Fruit fly (Drosophila melanogaster) whole organism, embryonic: ENCODE data around the gene Txl.
A peak's percentile ranks its signal among the peaks of the same experiment; 100 is the strongest.

Source experiments
- Aef1 ChIP-seq: fragments of 200-800 bp; sonication (Bioruptor generic); IDR thresholded peaks from 3 replicates; pipeline ENCODE4 v1.3.6; 2022; ENCODE audit warnings: missing biosample characterization, missing genetic modification characterization
- Antp ChIP-seq: fragments of 200-800 bp; sonication (Bioruptor generic); optimal IDR thresholded peaks from 3 replicates; lab custom pipeline; 2016; ENCODE audit warnings: missing biosample characterization, missing genetic modification characterization
- Bgb ChIP-seq: fragments of 200-800 bp; sonication (Bioruptor generic); IDR thresholded peaks from 2 replicates; pipeline ENCODE4 v1.3.6; 2022; ENCODE audit warnings: missing biosample characterization, missing genetic modification characterization; ENCODE audit not compliant: partially characterized antibody
- Bteb2 ChIP-seq: fragments of 200-800 bp; sonication (Bioruptor generic); optimal IDR thresholded peaks from 2 replicates; lab custom pipeline; 2016; ENCODE audit warnings: missing biosample characterization, missing genetic modification characterization
- CG10267 ChIP-seq: fragments of 200-800 bp; sonication (Bioruptor generic); optimal IDR thresholded peaks from 2 replicates; lab custom pipeline; 2018; ENCODE audit warnings: missing biosample characterization, mild to moderate bottlenecking, missing genetic modification characterization, moderate library complexity
- CG10462 ChIP-seq: fragments of 200-800 bp; sonication (Bioruptor generic); optimal IDR thresholded peaks from 2 replicates; lab custom pipeline; 2016; ENCODE audit warnings: missing biosample characterization, missing genetic modification characterization
- CG12391 ChIP-seq: fragments of 200-800 bp; sonication (Bioruptor generic); optimal IDR thresholded peaks from 3 replicates; lab custom pipeline; 2018; ENCODE audit warnings: missing biosample characterization, mild to moderate bottlenecking, missing genetic modification characterization, moderate library complexity
- CG13624 ChIP-seq: fragments of 200-800 bp; sonication (Bioruptor generic); optimal IDR thresholded peaks from 2 replicates; lab custom pipeline; 2016; ENCODE audit warnings: missing biosample characterization, missing genetic modification characterization
- CG14667 ChIP-seq: fragments of 200-800 bp; sonication (Bioruptor generic); IDR thresholded peaks from 2 replicates; pipeline ENCODE4 v1.3.6; 2022; ENCODE audit warnings: missing biosample characterization, missing genetic modification characterization
- CG14710 ChIP-seq: fragments of 200-800 bp; sonication (Bioruptor generic); optimal IDR thresholded peaks from 3 replicates; lab custom pipeline; 2019; ENCODE audit warnings: missing biosample characterization, mild to moderate bottlenecking, missing genetic modification characterization, moderate library complexity
- CG15073 ChIP-seq: fragments of 200-800 bp; sonication (Bioruptor generic); optimal IDR thresholded peaks from 2 replicates; lab custom pipeline; 2016; ENCODE audit warnings: missing biosample characterization, missing genetic modification characterization
- CG15514 ChIP-seq: fragments of 200-800 bp; sonication (Bioruptor generic); optimal IDR thresholded peaks from 3 replicates; lab custom pipeline; 2017; ENCODE audit warnings: missing biosample characterization, missing genetic modification characterization, mild to moderate bottlenecking, moderate library complexity, missing genetic modification reagents
- CG15696 ChIP-seq: fragments of 200-800 bp; sonication (Bioruptor generic); optimal IDR thresholded peaks from 2 replicates; lab custom pipeline; 2019; ENCODE audit warnings: missing biosample characterization, mild to moderate bottlenecking, missing genetic modification characterization, moderate library complexity
- CG1603 ChIP-seq: fragments of 200-800 bp; sonication (Bioruptor generic); optimal IDR thresholded peaks from 2 replicates; lab custom pipeline; 2019; ENCODE audit warnings: missing biosample characterization, mild to moderate bottlenecking, missing genetic modification characterization, moderate library complexity
- CG17361 ChIP-seq: fragments of 200-800 bp; sonication (Bioruptor generic); IDR thresholded peaks from 3 replicates; pipeline ENCODE4 v1.3.6; 2022; ENCODE audit warnings: missing biosample characterization, missing genetic modification characterization
- CG17912 ChIP-seq: fragments of 200-800 bp; sonication (Bioruptor generic); optimal IDR thresholded peaks from 2 replicates; lab custom pipeline; 2018; ENCODE audit warnings: missing biosample characterization, mild to moderate bottlenecking, missing genetic modification characterization
- CG18619 ChIP-seq: fragments of 200-800 bp; sonication (Bioruptor generic); optimal IDR thresholded peaks from 3 replicates; lab custom pipeline; 2017; ENCODE audit warnings: missing biosample characterization, mild to moderate bottlenecking, missing genetic modification characterization
- CG2120 ChIP-seq: fragments of 200-800 bp; sonication (Bioruptor generic); optimal IDR thresholded peaks from 3 replicates; lab custom pipeline; 2016; ENCODE audit warnings: missing biosample characterization, missing genetic modification characterization
- CG2129 ChIP-seq: fragments of 200-800 bp; sonication (Bioruptor generic); IDR thresholded peaks from 2 replicates; pipeline ENCODE4 v1.3.6; 2022; ENCODE audit warnings: missing biosample characterization, missing genetic modification characterization; ENCODE audit not compliant: partially characterized antibody
- CG2199 ChIP-seq: fragments of 200-800 bp; sonication (Bioruptor generic); IDR thresholded peaks from 3 replicates; pipeline ENCODE4 v1.3.6; 2022; ENCODE audit warnings: missing biosample characterization, missing genetic modification characterization
- CG2889 ChIP-seq: fragments of 200-800 bp; sonication (Bioruptor generic); IDR thresholded peaks from 3 replicates; pipeline ENCODE4 v1.3.6; 2022; ENCODE audit warnings: missing biosample characterization, missing genetic modification characterization
- CG31441 ChIP-seq: fragments of 200-800 bp; sonication (Bioruptor generic); IDR thresholded peaks from 2 replicates; pipeline ENCODE4 v1.3.6; 2022; ENCODE audit warnings: missing biosample characterization, missing genetic modification characterization
- CG4360 ChIP-seq: fragments of 200-800 bp; sonication (Bioruptor generic); IDR thresholded peaks from 2 replicates; pipeline ENCODE4 v1.3.6; 2022; ENCODE audit warnings: missing biosample characterization, missing genetic modification characterization
- CG6689 ChIP-seq: fragments of 200-800 bp; sonication (Bioruptor generic); IDR thresholded peaks from 2 replicates; pipeline ENCODE4 v1.3.6; 2022; ENCODE audit warnings: missing biosample characterization, missing genetic modification characterization
- CG6791 ChIP-seq: fragments of 200-800 bp; sonication (Bioruptor generic); IDR thresholded peaks from 3 replicates; pipeline ENCODE4 v1.3.6; 2022; ENCODE audit warnings: missing biosample characterization, missing genetic modification characterization; ENCODE audit not compliant: partially characterized antibody
- CG9817 ChIP-seq: fragments of 200-800 bp; sonication (Bioruptor generic); optimal IDR thresholded peaks from 2 replicates; lab custom pipeline; 2018; ENCODE audit warnings: missing biosample characterization, mild to moderate bottlenecking, missing genetic modification characterization, moderate library complexity
- CG9932 ChIP-seq: fragments of 200-800 bp; sonication (Bioruptor generic); IDR thresholded peaks from 2 replicates; pipeline ENCODE4 v1.3.6; 2022; ENCODE audit warnings: missing biosample characterization, missing genetic modification characterization
- D ChIP-seq, 2 experiments: fragments of 200-800 bp in 1 of 2; fragments of >200 bp in 1 of 2; sonication (Bioruptor generic) in 1 of 2; optimal IDR thresholded peaks; 2 replicates in 1 of 2; 3 replicates in 1 of 2; lab custom pipeline; 2017; ENCODE audit warnings: mild to moderate bottlenecking in 1 of 2, missing biosample characterization in 1 of 2, missing genetic modification characterization in 1 of 2, missing genetic modification reagents in 1 of 2
- Dfd ChIP-seq, 2 experiments: fragments of >200 bp; optimal IDR thresholded peaks; 2 replicates each; lab custom pipeline; 2017; ENCODE audit warnings: missing biosample characterization in 2 of 2, missing genetic modification characterization in 2 of 2
- Dp ChIP-seq: fragments of 200-800 bp; sonication (Bioruptor generic); optimal IDR thresholded peaks from 2 replicates; lab custom pipeline; 2018; ENCODE audit warnings: missing biosample characterization, mild to moderate bottlenecking, missing genetic modification characterization, moderate library complexity
- E2f2 ChIP-seq: fragments of 200-800 bp; sonication (Bioruptor generic); IDR thresholded peaks from 2 replicates; pipeline ENCODE4 v1.3.6; 2022; ENCODE audit warnings: missing biosample characterization, missing genetic modification characterization
- HLH3B ChIP-seq: fragments of 200-800 bp; sonication (Bioruptor generic); IDR thresholded peaks from 2 replicates; pipeline ENCODE4 v1.3.6; 2022; ENCODE audit warnings: missing biosample characterization, missing genetic modification characterization
- HmgD ChIP-seq: fragments of 200-800 bp; sonication (Bioruptor generic); optimal IDR thresholded peaks from 3 replicates; lab custom pipeline; 2016; ENCODE audit warnings: missing biosample characterization, missing genetic modification characterization
- Mad ChIP-seq: fragments of 200-800 bp; sonication (Bioruptor generic); optimal IDR thresholded peaks from 2 replicates; lab custom pipeline; 2016; ENCODE audit warnings: missing biosample characterization, missing genetic modification characterization
- NFAT ChIP-seq: fragments of 200-800 bp; sonication (Bioruptor generic); IDR thresholded peaks from 2 replicates; pipeline ENCODE4 v1.3.6; 2022; ENCODE audit warnings: missing biosample characterization, missing genetic modification characterization
- Opbp ChIP-seq: fragments of 200-800 bp; sonication (Bioruptor generic); IDR thresholded peaks from 3 replicates; pipeline ENCODE4 v1.3.6; 2022; ENCODE audit warnings: missing biosample characterization, missing genetic modification characterization; ENCODE audit not compliant: partially characterized antibody
- Sry-δ ChIP-seq: fragments of 200-800 bp; sonication (Bioruptor generic); optimal IDR thresholded peaks from 2 replicates; lab custom pipeline; 2016; ENCODE audit warnings: missing biosample characterization, missing genetic modification characterization
- YL-1 ChIP-seq: fragments of 200-800 bp; sonication (Bioruptor generic); optimal IDR thresholded peaks from 3 replicates; lab custom pipeline; 2017; ENCODE audit warnings: missing biosample characterization, mild to moderate bottlenecking, missing genetic modification characterization
- ato ChIP-seq: fragments of 200-800 bp; sonication (Bioruptor generic); IDR thresholded peaks from 2 replicates; pipeline ENCODE4 v1.3.6; 2022; ENCODE audit warnings: missing biosample characterization, missing genetic modification characterization; ENCODE audit not compliant: partially characterized antibody
- bab2 ChIP-seq: fragments of 200-800 bp; sonication (Bioruptor generic); optimal IDR thresholded peaks from 2 replicates; lab custom pipeline; 2016; ENCODE audit warnings: missing biosample characterization, missing genetic modification characterization
- ci ChIP-seq: fragments of 200-800 bp; sonication (Bioruptor generic); IDR thresholded peaks from 3 replicates; pipeline ENCODE4 v1.3.6; 2022; ENCODE audit warnings: missing biosample characterization, missing genetic modification characterization
- fd3F ChIP-seq: fragments of 200-800 bp; sonication (Bioruptor generic); optimal IDR thresholded peaks from 2 replicates; lab custom pipeline; 2018; ENCODE audit warnings: missing biosample characterization, mild to moderate bottlenecking, missing genetic modification characterization, moderate library complexity
- gfzf ChIP-seq: fragments of 200-800 bp; sonication (Bioruptor generic); optimal IDR thresholded peaks from 2 replicates; lab custom pipeline; 2016; ENCODE audit warnings: missing biosample characterization, mild to moderate bottlenecking, missing genetic modification characterization, moderate library complexity
- knrl ChIP-seq: fragments of 200-800 bp; sonication (Bioruptor generic); IDR thresholded peaks from 3 replicates; pipeline ENCODE4 v1.3.6; 2022; ENCODE audit warnings: missing biosample characterization, missing genetic modification characterization; ENCODE audit not compliant: partially characterized antibody
- org-1 ChIP-seq: fragments of 200-800 bp; sonication (Bioruptor generic); optimal IDR thresholded peaks from 2 replicates; lab custom pipeline; 2017; ENCODE audit warnings: missing biosample characterization, missing genetic modification characterization
- pb ChIP-seq: fragments of 200-800 bp; sonication (Bioruptor generic); optimal IDR thresholded peaks from 3 replicates; lab custom pipeline; 2016; ENCODE audit warnings: missing biosample characterization, missing genetic modification characterization
- slou ChIP-seq: fragments of 200-800 bp; sonication (Bioruptor generic); optimal IDR thresholded peaks from 3 replicates; lab custom pipeline; 2016; ENCODE audit warnings: missing biosample characterization, missing genetic modification characterization
- vvl ChIP-seq: fragments of 200-800 bp; sonication (Bioruptor generic); IDR thresholded peaks from 2 replicates; pipeline ENCODE4 v1.3.6; 2022; ENCODE audit warnings: missing biosample characterization, missing genetic modification characterization

The Txl gene

DNA sequence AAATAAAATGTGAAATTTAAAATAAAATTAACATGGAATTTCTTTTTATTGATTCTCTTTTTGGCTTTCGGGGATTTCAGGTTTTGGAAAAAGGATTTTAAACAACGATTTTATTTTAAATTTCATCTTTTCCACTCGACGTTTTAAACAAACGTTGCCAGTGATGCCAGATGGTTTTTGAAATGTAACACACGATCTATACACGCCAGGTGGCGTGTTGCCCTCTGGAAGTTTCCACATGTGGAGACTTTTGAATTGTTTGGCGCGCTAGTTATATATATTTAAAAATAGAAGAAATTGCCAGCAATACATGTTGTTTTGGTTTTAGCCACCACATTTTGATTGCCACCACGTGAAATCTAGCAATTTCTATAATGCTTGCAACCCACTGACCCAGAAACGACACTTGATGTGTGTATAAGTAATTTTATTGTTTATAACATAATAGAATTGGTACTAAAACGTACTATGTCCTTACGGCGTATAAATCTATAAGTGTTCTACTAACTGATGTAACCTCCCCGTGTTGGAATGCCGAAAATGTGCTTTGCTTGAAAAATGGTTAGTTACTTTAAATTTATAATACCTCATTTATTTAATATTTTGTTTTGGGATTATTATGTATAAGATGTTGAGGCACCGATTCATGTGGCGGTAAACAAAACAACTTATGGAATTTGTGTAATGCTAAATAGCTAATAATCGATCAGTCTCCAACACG is 15.9 kb upstream of the Txl start (continued):
- TF ChIP-seq CG1603 (peak; percentile 59), CG18619 (GFP tag; lab: Kevin White, UChicago) (no peak), Opbp (peak; percentile 47; the same call in 1 of the 3 replicates), knrl (peak; percentile 39; the same call in 1 of the 3 replicates), CG10267 (peak; percentile 35), Dp (GFP tag; lab: Kevin White, UChicago) (peak; percentile 98), CG15514 (GFP tag; lab: Kevin White, UChicago) (peak; percentile 57), HLH3B (GFP tag; lab: Robert Waterston, UW) (no peak), ato (GFP tag; lab: Robert Waterston, UW) (0 out of 2 replicates have a peak, but pooled peaks have one; percentile 23), Aef1 (GFP tag; lab: Robert Waterston, UW) (no peak), CG17361 (GFP tag; lab: Robert Waterston, UW) (no peak), CG2120 (peak; percentile 19), CG9932 (no peak; the same call in 1 of the 2 replicates), gfzf (GFP tag; lab: Kevin White, UChicago) (peak; percentile 19), fd3F (GFP tag; lab: Kevin White, UChicago) (no peak), CG31441 (GFP tag; lab: Robert Waterston, UW) (0 out of 2 replicates have a peak, but pooled peaks have one; percentile 26), Bteb2 (GFP tag; lab: Kevin White, UChicago) (no peak), NFAT (GFP tag; lab: Robert Waterston, UW) (peak; percentile 80), CG14710 (tag; lab: Kevin White, UChicago) (peak; percentile 53), Antp (GFP tag; lab: Kevin White, UChicago) (no peak), Bgb (GFP tag; lab: Robert Waterston, UW) (peak; percentile 20; the same call in 1 of the 2 replicates), slou (GFP tag; lab: Kevin White, UChicago) (no peak), CG6791 (GFP tag; lab: Robert Waterston, UW) (peak; percentile 49; the same call in 1 of the 3 replicates), CG12391 (peak; percentile 30), HmgD (GFP tag; lab: Kevin White, UChicago) (peak; percentile 25), org-1 (GFP tag; lab: Kevin White, UChicago) (no peak), CG2129 (GFP tag; lab: Robert Waterston, UW) (no peak), pb (GFP tag; lab: Kevin White, UChicago) (no peak), CG2199 (peak; percentile 21; the same call in 1 of the 3 replicates), CG17912 (GFP tag; lab: Kevin White, UChicago) (peak; percentile 57), Sry-δ (GFP tag; lab: Kevin White, UChicago) (peak; percentile 19), D (optimal IDR thresholded peaks at IDR 0.05; lab: Kevin White, UChicago) (no peak), D (GFP tag; optimal IDR thresholded peaks at IDR 0.05; lab: Kevin White, UChicago) (no peak), vvl (GFP tag; lab: Robert Waterston, UW) (no peak), Mad (GFP tag; lab: Kevin White, UChicago) (peak; percentile 25), CG15696 (tag; lab: Kevin White, UChicago) (no peak), CG6689 (no peak), CG10462 (GFP tag; lab: Kevin White, UChicago) (no peak), E2f2 (GFP tag; lab: Robert Waterston, UW) (peak; percentile 98), ci (GFP tag; lab: Robert Waterston, UW) (0 out of 3 replicates have a peak, but pooled peaks have one; percentile 27), YL-1 (peak; percentile 34), CG13624 (GFP tag; lab: Kevin White, UChicago) (no peak), CG2889 (GFP tag; lab: Robert Waterston, UW) (no peak), CG14667 (GFP tag; lab: Robert Waterston, UW) (no peak), bab2 (no peak), CG4360 (GFP tag; lab: Robert Waterston, UW) (peak; percentile 9; the same call in 1 of the 2 replicates), CG9817 (tag; lab: Kevin White, UChicago) (no peak), Dfd (GFP tag; optimal IDR thresholded peaks at IDR 0.05; lab: Kevin White, UChicago) (no peak), CG15073 (GFP tag; lab: Kevin White, UChicago) (no peak)
